Fruit fly (Drosophila melanogaster) whole organism: ENCODE results near the gene Dysb.

Source experiments
- Dll ChIP-seq: fragments of >200 bp; optimal IDR thresholded peaks from 2 replicates; lab custom pipeline; 2017
- pan ChIP-seq: fragments of >200 bp; optimal IDR thresholded peaks from 2 replicates; lab custom pipeline; 2017

DNA sequence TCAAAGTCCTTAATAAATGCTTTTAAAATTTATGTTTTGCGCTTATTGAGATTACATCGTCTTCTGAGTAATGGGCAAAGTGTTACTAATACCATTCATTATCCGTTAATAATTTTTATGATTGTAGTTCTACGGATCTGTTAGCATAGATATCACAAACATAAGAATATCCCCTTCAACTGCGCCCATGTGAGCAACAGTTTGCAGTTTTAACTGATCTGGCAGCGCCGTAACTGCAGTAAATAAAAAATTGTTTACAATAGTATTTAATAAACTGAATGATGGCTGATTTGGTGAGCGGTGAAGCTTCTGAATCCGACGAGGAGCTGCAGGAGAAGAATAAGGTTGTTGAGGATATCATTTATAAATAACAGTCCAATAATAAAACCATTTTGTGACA lies 2.5 kb downstream of the Dysb start, which contains the start of gene Blos3:
- no peak for TF ChIP-seq pan (lab: Kevin White, UChicago)
- TF ChIP-seq Dll = no peak
